Worm (Caenorhabditis elegans) whole organism, L2 larva: ENCODE data around the gene cyp-33C11.

Experiments used
- C34F6.9 ChIP-seq: fragments of 150-350 bp; optimal IDR thresholded peaks from 2 replicates; lab custom pipeline; 2014; ENCODE audit warnings: missing biosample characterization, missing genetic modification characterization
- R02D3.7 ChIP-seq: fragments of 150-350 bp; optimal IDR thresholded peaks from 2 replicates; lab custom pipeline; 2014; ENCODE audit warnings: missing biosample characterization, missing genetic modification characterization
- alr-1 ChIP-seq: fragments of 150-350 bp; optimal IDR thresholded peaks from 2 replicates; lab custom pipeline; 2014; ENCODE audit warnings: missing biosample characterization, missing genetic modification characterization
- aly-2 ChIP-seq: fragments of 150-350 bp; optimal IDR thresholded peaks from 2 replicates; lab custom pipeline; 2014; ENCODE audit warnings: missing biosample characterization, missing genetic modification characterization
- blmp-1 ChIP-seq: sonication (generic microtip); optimal IDR thresholded peaks from 2 replicates; lab custom pipeline; 2017; ENCODE audit warnings: missing genetic modification characterization, mild to moderate bottlenecking, missing compliant biosample characterization, antibody characterized with exemption, moderate library complexity; ENCODE audit not compliant: insufficient read depth
- ceh-82 ChIP-seq: fragments of 150-350 bp; optimal IDR thresholded peaks from 2 replicates; lab custom pipeline; 2014; ENCODE audit warnings: missing biosample characterization, missing genetic modification characterization
- dmd-4 ChIP-seq: sonication (generic microtip); optimal IDR thresholded peaks from 2 replicates; lab custom pipeline; 2017; ENCODE audit warnings: missing biosample characterization, missing genetic modification characterization
- egl-27 ChIP-seq: sonication (generic microtip); optimal IDR thresholded peaks from 3 replicates; lab custom pipeline; 2017; ENCODE audit warnings: missing biosample characterization, missing genetic modification reagents, missing genetic modification characterization
- elt-1 ChIP-seq: fragments of 150-350 bp; optimal IDR thresholded peaks from 2 replicates; lab custom pipeline; 2014; ENCODE audit warnings: missing biosample characterization, missing genetic modification characterization
- elt-3 ChIP-seq: sonication (generic microtip); optimal IDR thresholded peaks from 2 replicates; lab custom pipeline; 2017; ENCODE audit warnings: missing biosample characterization, missing genetic modification characterization
- fos-1 ChIP-seq: fragments of 150-350 bp; optimal IDR thresholded peaks from 2 replicates; lab custom pipeline; 2014; ENCODE audit warnings: missing biosample characterization, missing genetic modification characterization
- lin-11 ChIP-seq: fragments of 150-350 bp; sonication (generic microtip); optimal IDR thresholded peaks from 2 replicates; lab custom pipeline; 2014; ENCODE audit warnings: missing biosample characterization, missing genetic modification characterization, inconsistent platforms, mixed read lengths
- lin-13 ChIP-seq: fragments of 150-350 bp; optimal IDR thresholded peaks from 2 replicates; lab custom pipeline; 2014; ENCODE audit warnings: missing biosample characterization, missing genetic modification reagents, missing genetic modification characterization
- lin-39 ChIP-seq: fragments of 150-350 bp; optimal IDR thresholded peaks from 2 replicates; lab custom pipeline; 2014; ENCODE audit warnings: missing biosample characterization, missing genetic modification reagents, missing genetic modification characterization
- lsy-2 ChIP-seq, 2 experiments: fragments of 150-350 bp in 1 of 2; sonication (generic microtip) in 1 of 2; optimal IDR thresholded peaks; 2 replicates each; lab custom pipeline; 2014 to 2017; ENCODE audit warnings: missing biosample characterization in 2 of 2, missing genetic modification characterization in 2 of 2
- mab-5 ChIP-seq: fragments of 150-350 bp; optimal IDR thresholded peaks from 2 replicates; lab custom pipeline; 2014; ENCODE audit warnings: missing biosample characterization, missing genetic modification characterization
- mbf-1 ChIP-seq: sonication (generic microtip); optimal IDR thresholded peaks from 2 replicates; lab custom pipeline; 2017; ENCODE audit warnings: missing biosample characterization, missing genetic modification characterization
- mdl-1 ChIP-seq, 2 experiments: fragments of 150-350 bp in 1 of 2; sonication (generic microtip) in 1 of 2; optimal IDR thresholded peaks; 2 replicates each; lab custom pipeline; 2017; ENCODE audit warnings: missing biosample characterization in 2 of 2, missing genetic modification characterization in 2 of 2
- nhr-10 ChIP-seq: sonication (generic microtip); optimal IDR thresholded peaks from 2 replicates; lab custom pipeline; 2017; ENCODE audit warnings: missing biosample characterization, missing genetic modification characterization
- nhr-11 ChIP-seq: fragments of 150-350 bp; optimal IDR thresholded peaks from 2 replicates; lab custom pipeline; 2014; ENCODE audit warnings: missing biosample characterization, missing genetic modification characterization
- nhr-129 ChIP-seq: fragments of 150-350 bp; optimal IDR thresholded peaks from 2 replicates; lab custom pipeline; 2014; ENCODE audit warnings: missing biosample characterization, missing genetic modification characterization
- nhr-21 ChIP-seq: fragments of 150-350 bp; optimal IDR thresholded peaks from 2 replicates; lab custom pipeline; 2014; ENCODE audit warnings: missing biosample characterization, missing genetic modification characterization
- nhr-237 ChIP-seq: fragments of 150-350 bp; optimal IDR thresholded peaks from 2 replicates; lab custom pipeline; 2014; ENCODE audit warnings: missing biosample characterization, missing genetic modification characterization
- nhr-25 ChIP-seq: fragments of 150-350 bp; sonication (generic microtip); optimal IDR thresholded peaks from 3 replicates; lab custom pipeline; 2014; ENCODE audit warnings: missing biosample characterization, missing genetic modification characterization
- nhr-6 ChIP-seq: fragments of 150-350 bp; optimal IDR thresholded peaks from 2 replicates; lab custom pipeline; 2014; ENCODE audit warnings: missing biosample characterization, missing genetic modification characterization
- peb-1 ChIP-seq: fragments of 150-350 bp; optimal IDR thresholded peaks from 2 replicates; lab custom pipeline; 2014; ENCODE audit warnings: missing biosample characterization, missing genetic modification characterization
- sem-4 ChIP-seq: fragments of 150-350 bp; optimal IDR thresholded peaks from 2 replicates; lab custom pipeline; 2014; ENCODE audit warnings: missing biosample characterization, missing genetic modification reagents, missing genetic modification characterization
- sma-3 ChIP-seq: sonication (generic microtip); optimal IDR thresholded peaks from 2 replicates; lab custom pipeline; 2016; ENCODE audit warnings: missing genetic modification reagents, missing genetic modification characterization, missing compliant biosample characterization
- sma-9 ChIP-seq, 2 experiments: fragments of 150-350 bp in 1 of 2; sonication (generic microtip) in 1 of 2; optimal IDR thresholded peaks; 2 replicates each; lab custom pipeline; 2014 to 2016; ENCODE audit warnings: missing genetic modification characterization in 2 of 2, mild to moderate bottlenecking in 1 of 2, missing biosample characterization in 1 of 2, missing compliant biosample characterization in 1 of 2, missing genetic modification reagents in 1 of 2, moderate library complexity in 1 of 2
- unc-62 ChIP-seq: fragments of 150-350 bp; optimal IDR thresholded peaks from 2 replicates; lab custom pipeline; 2014; ENCODE audit warnings: missing biosample characterization, missing genetic modification reagents, missing genetic modification characterization
- zag-1 ChIP-seq: fragments of 150-350 bp; optimal IDR thresholded peaks from 2 replicates; lab custom pipeline; 2014; ENCODE audit warnings: missing biosample characterization, missing genetic modification characterization
- ztf-11 ChIP-seq: sonication (generic microtip); optimal IDR thresholded peaks from 2 replicates; lab custom pipeline; 2017; ENCODE audit warnings: missing biosample characterization, missing genetic modification characterization
- ztf-4 ChIP-seq: fragments of 150-350 bp; optimal IDR thresholded peaks from 2 replicates; lab custom pipeline; 2014; ENCODE audit warnings: missing biosample characterization, missing genetic modification characterization

cyp-33C11 gene

DNA sequence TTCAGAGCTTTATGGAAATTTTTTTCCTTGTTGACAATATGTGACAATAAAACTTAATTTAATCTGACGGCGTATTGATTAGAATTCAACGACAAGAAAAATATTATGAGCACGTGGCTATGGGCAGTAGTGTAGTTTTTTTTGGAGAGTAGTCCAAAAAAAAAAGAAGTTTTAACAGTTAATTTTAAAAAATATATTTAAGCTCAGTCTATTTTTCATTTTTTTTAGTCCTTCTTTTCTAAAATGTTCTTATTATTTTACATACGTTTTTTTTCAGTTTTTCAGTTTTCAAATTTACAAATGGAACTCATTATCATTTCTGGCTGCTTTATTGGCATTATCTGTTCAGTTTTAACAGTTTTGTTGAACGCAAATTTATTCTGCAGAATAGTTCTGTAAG is 4.0 kb downstream of the cyp-33C11 start, which contains the start of gene srbc-39:
Gene srbc-39 (plus strand): TSS at position 301 of the 400 bp plus-strand sequence.
- TF ChIP-seq egl-27 (tag; lab: Kevin White, UChicago) = no peak
- no peak for TF ChIP-seq nhr-11 (tag; lab: Kevin White, UChicago)
- TF ChIP-seq nhr-237 (tag; lab: Kevin White, UChicago) = no peak
- TF ChIP-seq ceh-82 (tag; lab: Kevin White, UChicago) = no peak
- no peak for TF ChIP-seq nhr-129 (tag; lab: Kevin White, UChicago)
- TF ChIP-seq ztf-4 (tag; lab: Kevin White, UChicago) = no peak
- no peak for TF ChIP-seq zag-1 (tag; lab: Kevin White, UChicago)

- TF ChIP-seq nhr-6 (no peak), sma-3 (GFP tag; lab: Kevin White, UChicago) (no peak), lin-11 (tag; lab: Kevin White, UChicago) (no peak), dmd-4 (no peak), elt-3 (tag; lab: Kevin White, UChicago) (no peak), blmp-1 (tag; lab: Kevin White, UChicago) (no peak), nhr-25 (tag; lab: Kevin White, UChicago) (no peak), unc-62 (GFP tag; lab: Kevin White, UChicago) (no peak), sem-4 (tag; lab: Kevin White, UChicago) (no peak), C34F6.9 (tag; lab: Kevin White, UChicago) (no peak), mab-5 (tag; lab: Kevin White, UChicago) (no peak), egl-27 (tag; lab: Kevin White, UChicago) (no peak), peb-1 (no peak), lsy-2 (tag; optimal IDR thresholded peaks at IDR 0.05; lab: Kevin White, UChicago) (no peak), nhr-21 (tag; lab: Kevin White, UChicago) (no peak), alr-1 (tag; lab: Kevin White, UChicago) (no peak), elt-1 (tag; lab: Kevin White, UChicago) (no peak)
Observed at ce11 chrV:706918-707317, 5.9 kb downstream of the cyp-33C11 start, which contains the start of gene srbc-38. TSS of gene srbc-38 (plus strand) at chrV:707218.

ce11 chrV:702260-702659 is 10.5 kb downstream of the cyp-33C11 start, which contains the start of gene srbc-37:
TSS of gene srbc-37 (plus strand) at chrV:702560.
- no peak for TF ChIP-seq nhr-129 (tag; lab: Kevin White, UChicago)
- TF ChIP-seq lin-39 = no peak
- TF ChIP-seq elt-3 (tag; lab: Kevin White, UChicago) = no peak
- TF ChIP-seq nhr-21 (tag; lab: Kevin White, UChicago) = no peak
- TF ChIP-seq ztf-11 = no peak
- no peak for TF ChIP-seq egl-27 (tag; lab: Kevin White, UChicago)
- no peak for TF ChIP-seq nhr-237 (tag; lab: Kevin White, UChicago)
- no peak for TF ChIP-seq lin-11 (tag; lab: Kevin White, UChicago)
- no peak for TF ChIP-seq nhr-10 (tag; lab: Kevin White, UChicago)
- no peak for TF ChIP-seq aly-2
- TF ChIP-seq fos-1 = no peak
- no peak for TF ChIP-seq C34F6.9 (tag; lab: Kevin White, UChicago)
- TF ChIP-seq blmp-1 (tag; lab: Kevin White, UChicago) = no peak
- no peak for TF ChIP-seq ceh-82 (tag; lab: Kevin White, UChicago)
- no peak for TF ChIP-seq nhr-11 (tag; lab: Kevin White, UChicago)
- no peak for TF ChIP-seq sma-9 (GFP tag; optimal IDR thresholded peaks at IDR 0.05; lab: Kevin White, UChicago)
- no peak for TF ChIP-seq sma-9 (tag; optimal IDR thresholded peaks at IDR 0.05; lab: Kevin White, UChicago)
- no peak for TF ChIP-seq lin-13 (GFP tag; lab: Kevin White, UChicago)
- TF ChIP-seq, all 48 proteins: peak for 0

DNA sequence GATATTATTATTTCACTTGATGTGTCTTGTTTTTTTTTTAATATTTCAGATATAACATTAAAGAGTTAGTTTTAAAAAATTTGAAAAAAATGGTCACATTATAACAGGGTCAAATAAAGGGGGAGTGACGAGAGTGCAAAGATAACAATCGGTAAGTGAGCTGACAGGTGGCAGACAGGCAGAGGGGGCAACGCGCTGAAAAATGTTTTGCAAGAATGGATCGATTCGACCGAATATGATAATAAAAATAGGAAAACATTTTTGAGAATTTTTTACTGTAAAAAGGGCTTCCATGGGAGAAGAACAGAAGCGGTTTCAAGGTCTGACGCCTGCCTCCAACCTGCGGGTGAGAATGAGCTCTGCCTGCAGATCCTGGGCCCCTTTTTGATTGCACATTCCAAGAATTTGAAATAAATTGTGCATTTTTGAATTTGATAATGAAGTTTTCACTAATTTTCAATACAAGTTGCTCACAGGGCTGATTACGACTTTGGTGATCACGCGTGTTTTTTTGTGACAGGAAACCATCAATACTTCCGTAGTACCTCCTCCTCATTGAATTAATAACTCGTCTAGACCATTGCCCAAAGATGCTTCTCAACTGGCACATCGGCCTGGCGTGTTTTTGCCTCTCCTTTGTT is 13.2 kb downstream of the cyp-33C11 start, which contains the start of the genes ugt-29 and srx-5:
Gene ugt-29 (minus strand): TSS at position 101 of the 641 bp plus-strand sequence.
Gene srx-5 (plus strand): TSS at position 591 of the 641 bp plus-strand sequence.
- no peak for TF ChIP-seq unc-62 (GFP tag; lab: Kevin White, UChicago)
- no peak for TF ChIP-seq mdl-1 (tag; optimal IDR thresholded peaks at IDR 0.05; lab: Kevin White, UChicago)
- TF ChIP-seq R02D3.7 (tag; lab: Kevin White, UChicago) = no peak
- no peak for TF ChIP-seq lin-11 (tag; lab: Kevin White, UChicago)
- TF ChIP-seq blmp-1 (tag; lab: Kevin White, UChicago) = no peak
- no peak for TF ChIP-seq mbf-1 (tag; lab: Kevin White, UChicago)
